Fruit fly (Drosophila melanogaster) whole organism, embryonic: Measurements from ENCODE around the gene ash1.

ENCODE experiments used
- Asciz ChIP-seq: fragments of 200-800 bp; sonication (Bioruptor generic); optimal IDR thresholded peaks from 2 replicates; lab custom pipeline; 2017; ENCODE audit warnings: missing biosample characterization, mild to moderate bottlenecking, missing genetic modification characterization, missing genetic modification reagents
- Bgb ChIP-seq: fragments of 200-800 bp; sonication (Bioruptor generic); IDR thresholded peaks from 2 replicates; pipeline ENCODE4 v1.3.6; 2022; ENCODE audit warnings: missing biosample characterization, missing genetic modification characterization; ENCODE audit not compliant: partially characterized antibody
- Bteb2 ChIP-seq: fragments of 200-800 bp; sonication (Bioruptor generic); optimal IDR thresholded peaks from 2 replicates; lab custom pipeline; 2016; ENCODE audit warnings: missing biosample characterization, missing genetic modification characterization
- CG10321 ChIP-seq: fragments of 200-800 bp; sonication (Bioruptor generic); IDR thresholded peaks from 2 replicates; pipeline ENCODE4 v1.3.6; 2022; ENCODE audit warnings: missing biosample characterization, missing genetic modification characterization
- CG10366 ChIP-seq: fragments of 200-800 bp; sonication (Bioruptor generic); IDR thresholded peaks from 2 replicates; pipeline ENCODE4 v1.3.6; 2022; ENCODE audit warnings: missing biosample characterization, missing genetic modification characterization
- CG11696 ChIP-seq: fragments of 200-800 bp; sonication (Bioruptor generic); IDR thresholded peaks from 2 replicates; pipeline ENCODE4 v1.3.6; 2022; ENCODE audit warnings: missing biosample characterization, missing genetic modification characterization
- CG12155 ChIP-seq: fragments of 200-800 bp; sonication (Bioruptor generic); optimal IDR thresholded peaks from 3 replicates; lab custom pipeline; 2016; ENCODE audit warnings: missing biosample characterization, missing genetic modification characterization
- CG1233 ChIP-seq: fragments of 200-800 bp; sonication (Bioruptor generic); optimal IDR thresholded peaks from 4 replicates; lab custom pipeline; 2018; ENCODE audit warnings: missing biosample characterization, mild to moderate bottlenecking, missing genetic modification characterization
- CG12942 ChIP-seq: fragments of 200-800 bp; sonication (Bioruptor generic); optimal IDR thresholded peaks from 3 replicates; lab custom pipeline; 2016; ENCODE audit warnings: missing biosample characterization, missing genetic modification characterization
- CG13123 ChIP-seq: fragments of 200-800 bp; sonication (Bioruptor generic); optimal IDR thresholded peaks from 2 replicates; lab custom pipeline; 2016; ENCODE audit warnings: missing biosample characterization, missing genetic modification characterization
- CG13775 ChIP-seq: fragments of 200-800 bp; sonication (Bioruptor generic); optimal IDR thresholded peaks from 3 replicates; lab custom pipeline; 2017; ENCODE audit warnings: missing biosample characterization, mild to moderate bottlenecking, missing genetic modification characterization
- CG14860 ChIP-seq: fragments of 200-800 bp; sonication (Bioruptor generic); IDR thresholded peaks from 3 replicates; pipeline ENCODE4 v1.3.6; 2022; ENCODE audit warnings: missing biosample characterization, missing genetic modification characterization; ENCODE audit not compliant: partially characterized antibody
- CG16779 ChIP-seq: fragments of 200-800 bp; sonication (Bioruptor generic); IDR thresholded peaks from 2 replicates; pipeline ENCODE4 v1.3.6; 2022; ENCODE audit warnings: missing biosample characterization, missing genetic modification characterization
- CG17612 ChIP-seq: fragments of 200-800 bp; sonication (Bioruptor generic); IDR thresholded peaks from 2 replicates; pipeline ENCODE4 v1.3.6; 2022; ENCODE audit warnings: missing biosample characterization, missing genetic modification characterization
- CG1832 ChIP-seq: fragments of 200-800 bp; sonication (Bioruptor generic); optimal IDR thresholded peaks from 2 replicates; lab custom pipeline; 2017; ENCODE audit warnings: missing biosample characterization, mild to moderate bottlenecking, missing genetic modification characterization, inconsistent platforms
- CG2875 ChIP-seq: fragments of 200-800 bp; sonication (Bioruptor generic); optimal IDR thresholded peaks from 2 replicates; lab custom pipeline; 2017; ENCODE audit warnings: missing biosample characterization, mild to moderate bottlenecking, missing genetic modification characterization, missing genetic modification reagents
- CG30020 ChIP-seq: fragments of 200-800 bp; optimal IDR thresholded peaks from 2 replicates; lab custom pipeline; 2019; ENCODE audit warnings: missing biosample characterization, mild to moderate bottlenecking, missing genetic modification characterization, moderate library complexity
- CG4360 ChIP-seq: fragments of 200-800 bp; sonication (Bioruptor generic); IDR thresholded peaks from 2 replicates; pipeline ENCODE4 v1.3.6; 2022; ENCODE audit warnings: missing biosample characterization, missing genetic modification characterization
- CG7357 ChIP-seq: fragments of 200-800 bp; sonication (Bioruptor generic); IDR thresholded peaks from 3 replicates; pipeline ENCODE4 v1.3.6; 2022; ENCODE audit warnings: missing biosample characterization, missing genetic modification characterization
- CG7839 ChIP-seq: fragments of 200-800 bp; sonication (Bioruptor generic); optimal IDR thresholded peaks from 3 replicates; lab custom pipeline; 2018; ENCODE audit warnings: missing biosample characterization, mild to moderate bottlenecking, missing genetic modification characterization, moderate library complexity
- CoRest ChIP-seq: fragments of 200-800 bp; sonication (Bioruptor generic); optimal IDR thresholded peaks from 3 replicates; lab custom pipeline; 2018; ENCODE audit warnings: missing biosample characterization, mild to moderate bottlenecking, missing genetic modification characterization, moderate library complexity
- Deaf1 ChIP-seq: fragments of 200-800 bp; optimal IDR thresholded peaks from 3 replicates; lab custom pipeline; 2019; ENCODE audit warnings: missing biosample characterization, mild to moderate bottlenecking, missing genetic modification characterization, moderate library complexity
- Dek ChIP-seq: fragments of 200-800 bp; sonication (Bioruptor generic); optimal IDR thresholded peaks from 3 replicates; lab custom pipeline; 2019; ENCODE audit warnings: missing biosample characterization, mild to moderate bottlenecking, missing genetic modification characterization, moderate library complexity
- Dfd ChIP-seq, 2 experiments: fragments of >200 bp; optimal IDR thresholded peaks; 2 replicates each; lab custom pipeline; 2017; ENCODE audit warnings: missing biosample characterization in 2 of 2, missing genetic modification characterization in 2 of 2
- Dp ChIP-seq: fragments of 200-800 bp; sonication (Bioruptor generic); optimal IDR thresholded peaks from 2 replicates; lab custom pipeline; 2018; ENCODE audit warnings: missing biosample characterization, mild to moderate bottlenecking, missing genetic modification characterization, moderate library complexity
- E2f1 ChIP-seq: fragments of 200-800 bp; sonication (Bioruptor generic); IDR thresholded peaks from 2 replicates; pipeline ENCODE4 v1.3.6; 2022; ENCODE audit warnings: missing biosample characterization, missing genetic modification characterization
- ERR ChIP-seq: fragments of 200-800 bp; sonication (Bioruptor generic); optimal IDR thresholded peaks from 2 replicates; lab custom pipeline; 2016; ENCODE audit warnings: missing biosample characterization, missing genetic modification characterization
- Fer1 ChIP-seq: fragments of 200-800 bp; sonication (Bioruptor generic); optimal IDR thresholded peaks from 2 replicates; lab custom pipeline; 2017; ENCODE audit warnings: missing biosample characterization, mild to moderate bottlenecking, missing genetic modification characterization
- HHEX ChIP-seq: fragments of 200-800 bp; sonication (Bioruptor generic); optimal IDR thresholded peaks from 3 replicates; lab custom pipeline; 2017; ENCODE audit warnings: missing biosample characterization, mild to moderate bottlenecking, missing genetic modification characterization, missing genetic modification reagents
- Hr3 ChIP-seq: fragments of 200-800 bp; sonication (Bioruptor generic); optimal IDR thresholded peaks from 3 replicates; lab custom pipeline; 2016; ENCODE audit warnings: missing biosample characterization, missing genetic modification characterization
- Mes4 ChIP-seq: fragments of 200-800 bp; sonication (Bioruptor generic); optimal IDR thresholded peaks from 2 replicates; lab custom pipeline; 2016; ENCODE audit warnings: missing biosample characterization, missing genetic modification characterization
- Optix ChIP-seq: fragments of 200-800 bp; sonication (Bioruptor generic); IDR thresholded peaks from 3 replicates; pipeline ENCODE4 v1.3.6; 2022; ENCODE audit warnings: missing biosample characterization, missing genetic modification characterization
- Side ChIP-seq: fragments of 200-800 bp; sonication (Bioruptor generic); optimal IDR thresholded peaks from 2 replicates; lab custom pipeline; 2016; ENCODE audit warnings: missing biosample characterization, missing genetic modification characterization
- Sry-δ ChIP-seq: fragments of 200-800 bp; sonication (Bioruptor generic); optimal IDR thresholded peaks from 2 replicates; lab custom pipeline; 2016; ENCODE audit warnings: missing biosample characterization, missing genetic modification characterization
- Ssrp ChIP-seq: fragments of 200-800 bp; sonication (Bioruptor generic); optimal IDR thresholded peaks from 2 replicates; lab custom pipeline; 2018; ENCODE audit warnings: missing biosample characterization, mild to moderate bottlenecking, missing genetic modification characterization, moderate library complexity
- Trl ChIP-seq, 3 experiments: fragments of >200 bp in 2 of 3; fragments of 200-800 bp in 1 of 3; sonication (Bioruptor generic) in 1 of 3; optimal IDR thresholded peaks; 2 replicates in 1 of 3; 3 replicates in 2 of 3; lab custom pipeline; 2016 to 2017; ENCODE audit warnings: missing biosample characterization in 1 of 3, missing genetic modification characterization in 1 of 3
- YL-1 ChIP-seq: fragments of 200-800 bp; sonication (Bioruptor generic); optimal IDR thresholded peaks from 3 replicates; lab custom pipeline; 2017; ENCODE audit warnings: missing biosample characterization, mild to moderate bottlenecking, missing genetic modification characterization
- ase ChIP-seq: fragments of 200-800 bp; sonication (Bioruptor generic); IDR thresholded peaks from 3 replicates; pipeline ENCODE4 v1.3.6; 2022; ENCODE audit warnings: missing biosample characterization, missing genetic modification characterization
- cad ChIP-seq: fragments of >200 bp; optimal IDR thresholded peaks from 2 replicates; lab custom pipeline; 2017; ENCODE audit warnings: missing biosample characterization, missing genetic modification characterization
- danr ChIP-seq: fragments of 200-800 bp; sonication (Bioruptor generic); IDR thresholded peaks from 2 replicates; pipeline ENCODE4 v1.3.6; 2022; ENCODE audit warnings: missing biosample characterization, missing genetic modification characterization
- dm ChIP-seq: fragments of 200-800 bp; sonication (Bioruptor generic); optimal IDR thresholded peaks from 3 replicates; lab custom pipeline; 2016; ENCODE audit warnings: missing biosample characterization, missing genetic modification characterization
- ems ChIP-seq: fragments of 200-800 bp; sonication (Bioruptor generic); optimal IDR thresholded peaks from 3 replicates; lab custom pipeline; 2016; ENCODE audit warnings: missing biosample characterization, missing genetic modification characterization
- fd102C ChIP-seq: fragments of 200-800 bp; sonication (Bioruptor generic); optimal IDR thresholded peaks from 2 replicates; lab custom pipeline; 2018; ENCODE audit warnings: missing biosample characterization, mild to moderate bottlenecking, missing genetic modification characterization, moderate library complexity
- fu2 ChIP-seq: fragments of 200-800 bp; sonication (Bioruptor generic); optimal IDR thresholded peaks from 2 replicates; lab custom pipeline; 2016; ENCODE audit warnings: missing biosample characterization, missing genetic modification characterization
- psq ChIP-seq: fragments of 200-800 bp; sonication (Bioruptor generic); optimal IDR thresholded peaks from 2 replicates; lab custom pipeline; 2017; ENCODE audit warnings: missing biosample characterization, missing genetic modification characterization
- rib ChIP-seq: fragments of 200-800 bp; sonication (Bioruptor generic); IDR thresholded peaks from 2 replicates; pipeline ENCODE4 v1.3.6; 2022; ENCODE audit warnings: missing biosample characterization, missing genetic modification characterization
- scrt ChIP-seq: fragments of 200-800 bp; sonication (Bioruptor generic); optimal IDR thresholded peaks from 2 replicates; lab custom pipeline; 2018; ENCODE audit warnings: missing biosample characterization, mild to moderate bottlenecking, missing genetic modification characterization, moderate library complexity
- seq ChIP-seq: fragments of 200-800 bp; sonication (Bioruptor generic); IDR thresholded peaks from 2 replicates; pipeline ENCODE4 v1.3.6; 2022; ENCODE audit warnings: missing biosample characterization, missing genetic modification characterization
- slbo ChIP-seq: fragments of 200-800 bp; sonication (Bioruptor generic); IDR thresholded peaks from 2 replicates; pipeline ENCODE4 v1.3.6; 2022; ENCODE audit warnings: missing biosample characterization, missing genetic modification characterization
- tll ChIP-seq, 2 experiments: fragments of 200-800 bp in 1 of 2; fragments of >200 bp in 1 of 2; sonication (Bioruptor generic) in 1 of 2; optimal IDR thresholded peaks; 2 replicates each; lab custom pipeline; 2017 to 2019; ENCODE audit warnings: missing biosample characterization in 2 of 2, missing genetic modification characterization in 2 of 2, mild to moderate bottlenecking in 1 of 2, moderate library complexity in 1 of 2

ash1 gene

dm6 chr3L:19552136-19552773, 46.3 kb downstream of the ash1 start, which contains the start of the genes Ltn1 and CG9300 (continued):
- no peak for TF ChIP-seq ERR (GFP tag; lab: Kevin White, UChicago)
- no peak for TF ChIP-seq Bteb2 (GFP tag; lab: Kevin White, UChicago)
- no peak for TF ChIP-seq HHEX (GFP tag; lab: Kevin White, UChicago)
- no peak for TF ChIP-seq ase (GFP tag; lab: Robert Waterston, UW)
- no peak for TF ChIP-seq Ssrp
- no peak for TF ChIP-seq Asciz (GFP tag; lab: Kevin White, UChicago)
- peak; percentile 0 for TF ChIP-seq CG13775 (GFP tag; lab: Kevin White, UChicago)
- TF ChIP-seq Dfd (GFP tag; optimal IDR thresholded peaks at IDR 0.05; lab: Kevin White, UChicago), result no peak
- TF ChIP-seq CG13123 (GFP tag; lab: Kevin White, UChicago), result no peak
- no peak for TF ChIP-seq CoRest (tag; lab: Kevin White, UChicago)
- TF ChIP-seq E2f1, result peak; percentile 45; the same call in 1 of the 2 replicates
- TF ChIP-seq rib, result no peak
- no peak for TF ChIP-seq CG10366 (GFP tag; lab: Robert Waterston, UW)
- no peak for TF ChIP-seq CG11696 (GFP tag; lab: Robert Waterston, UW)
- peak; percentile 73 for TF ChIP-seq CG30020
- peak; percentile 65 for TF ChIP-seq Dp (GFP tag; lab: Kevin White, UChicago)
- peak; percentile 50 for TF ChIP-seq Mes4 (GFP tag; lab: Kevin White, UChicago)
- TF ChIP-seq Deaf1 (tag; lab: Kevin White, UChicago), result no peak
- TF ChIP-seq CG7357, result no peak
- peak; percentile 99 for TF ChIP-seq YL-1 (GFP tag; lab: Kevin White, UChicago)
- no peak for TF ChIP-seq CG1832 (GFP tag; lab: Kevin White, UChicago)
- TF ChIP-seq CG14860, result no peak
- TF ChIP-seq CG10321 (GFP tag; lab: Robert Waterston, UW), result no peak
- TF ChIP-seq Dek (tag; lab: Kevin White, UChicago), result no peak
- TF ChIP-seq psq (GFP tag; lab: Kevin White, UChicago), result peak; percentile 14
- TF ChIP-seq Trl (optimal IDR thresholded peaks at IDR 0.05; lab: Kevin White, UChicago), result no peak
- peak; percentile 53 for TF ChIP-seq Trl (GFP tag; optimal IDR thresholded peaks at IDR 0.05; lab: Kevin White, UChicago)
- no peak for TF ChIP-seq CG12942
- TF ChIP-seq Fer1 (GFP tag; lab: Kevin White, UChicago), result no peak
- TF ChIP-seq ems (GFP tag; lab: Kevin White, UChicago), result no peak
- peak; percentile 46 for TF ChIP-seq Side (GFP tag; lab: Kevin White, UChicago)
- no peak; the same call in 2 of the 3 replicates for TF ChIP-seq Optix
- TF ChIP-seq CG4360 (GFP tag; lab: Robert Waterston, UW), result no peak
- TF ChIP-seq CG7839 (tag; lab: Kevin White, UChicago), result no peak
- TF ChIP-seq Bgb (GFP tag; lab: Robert Waterston, UW), result peak; percentile 46; the same call in 1 of the 2 replicates
- no peak; the same call in 1 of the 2 replicates for TF ChIP-seq seq (GFP tag; lab: Robert Waterston, UW)
- no peak for TF ChIP-seq CG17612
- TF ChIP-seq CG12155 (GFP tag; lab: Kevin White, UChicago), result peak; percentile 6
- no peak for TF ChIP-seq CG2875 (GFP tag; lab: Kevin White, UChicago)
- no peak for TF ChIP-seq tll (GFP tag; optimal IDR thresholded peaks at IDR 0.05; lab: Kevin White, UChicago)
- no peak for TF ChIP-seq CG1233
- no peak for TF ChIP-seq CG16779 (GFP tag; lab: Robert Waterston, UW)
- TF ChIP-seq cad (GFP tag; lab: Kevin White, UChicago), result peak; percentile 72
- TF ChIP-seq scrt (GFP tag; lab: Kevin White, UChicago), result no peak
- no peak for TF ChIP-seq Hr3 (GFP tag; lab: Kevin White, UChicago)
- no peak for TF ChIP-seq fu2 (GFP tag; lab: Kevin White, UChicago)
- TF ChIP-seq dm, result peak; percentile 99
- TF ChIP-seq danr (GFP tag; lab: Robert Waterston, UW), result no peak
- TF ChIP-seq slbo (GFP tag; lab: Robert Waterston, UW), result peak; percentile 25; the same call in 1 of the 2 replicates
- TF ChIP-seq fd102C (GFP tag; lab: Kevin White, UChicago), result no peak
- peak; percentile 61 for TF ChIP-seq Sry-δ (GFP tag; lab: Kevin White, UChicago)
